Worm (Caenorhabditis elegans): Measurements from ENCODE around the gene itsn-1.
"Not testable (repeated sequence)": the region's sequence is repeated elsewhere in the genome, so short reads cannot be mapped to it uniquely, and the experiment has no call there.

Gene itsn-1

DNA sequence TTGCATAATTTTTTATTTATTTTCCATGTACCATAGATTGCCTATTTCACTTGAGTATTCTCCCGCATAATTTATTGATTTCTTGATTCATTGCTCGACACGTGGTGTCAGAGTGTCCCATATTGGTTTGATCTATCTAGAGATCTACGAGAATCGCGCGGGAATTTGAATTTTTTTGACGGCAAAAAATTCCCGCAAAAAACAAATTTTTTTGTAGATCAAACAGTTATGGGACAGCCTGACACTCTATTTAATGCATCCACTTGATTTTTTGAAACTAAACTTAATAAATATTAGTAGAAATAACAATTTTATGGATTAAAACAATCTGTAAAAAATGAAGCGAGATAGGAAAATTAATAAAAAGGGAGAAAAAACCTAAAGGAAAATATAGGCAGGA is 6.5 kb downstream of the itsn-1 start (continued):
- no peak for TF ChIP-seq snpc-4 (GFP tag; optimal IDR thresholded peaks at IDR 0.05)
- peak in 2 of 4 experiments; percentile 46 to 79 for TF ChIP-seq snpc-4 (tag; optimal IDR thresholded peaks at IDR 0.05)
- no peak for TF ChIP-seq snpc-1.1 (tag; optimal IDR thresholded peaks at IDR 0.05; ENCODE audit: insufficient read depth)
- TF ChIP-seq madf-10 (tag; optimal IDR thresholded peaks at IDR 0.05) = no peak
- no peak for TF ChIP-seq ztf-25 (GFP tag; IDR thresholded peaks at IDR 0.05)
- TF ChIP-seq F23B12.7 (tag; optimal IDR thresholded peaks at IDR 0.05; ENCODE audit: insufficient read depth) = no peak
- TF ChIP-seq madf-3 (GFP tag; IDR thresholded peaks at IDR 0.05) = 0 out of 2 replicates have a peak, but pooled peaks have one; percentile 50
- no peak for TF ChIP-seq snpc-1.3 (tag; optimal IDR thresholded peaks at IDR 0.05; ENCODE audit: insufficient read depth)
- TF ChIP-seq ceh-79 (tag; optimal IDR thresholded peaks at IDR 0.05) = no peak
- 0 out of 2 replicates have a peak, but pooled peaks have one; percentile 46 for TF ChIP-seq Y79H2A.3 (GFP tag; conservative IDR thresholded peaks at IDR 0.05)
- TF ChIP-seq Y67H2A.10 (GFP tag; conservative IDR thresholded peaks at IDR 0.05) = no peak
- no peak for TF ChIP-seq C06A6.2 (GFP tag; conservative IDR thresholded peaks at IDR 0.05)
- no peak for TF ChIP-seq attf-3 (GFP tag; conservative IDR thresholded peaks at IDR 0.05)
- no peak for TF ChIP-seq lag-1 (GFP tag; IDR thresholded peaks at IDR 0.05)

DNA sequence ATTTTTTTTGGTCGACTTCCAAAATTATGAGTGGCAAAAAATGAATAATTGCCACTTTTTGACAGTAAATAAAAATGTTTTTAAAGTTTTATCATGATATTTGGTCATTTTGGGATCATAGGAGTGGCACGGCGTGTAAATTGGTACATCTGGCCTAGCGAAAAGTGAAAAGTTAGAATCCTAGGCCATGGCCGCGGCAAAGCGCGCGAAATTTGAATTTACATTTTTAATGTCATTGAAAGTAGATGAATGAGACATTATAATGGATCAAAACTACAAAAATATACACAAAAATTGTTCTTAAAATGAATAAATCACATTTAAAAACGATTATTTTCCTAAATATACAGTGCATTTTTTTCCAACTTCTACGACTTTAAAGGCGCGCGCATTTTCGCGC is 7.0 kb downstream of the itsn-1 start:
- TF ChIP-seq mxl-1 (tag; optimal IDR thresholded peaks at IDR 0.05) (no peak), somi-1 (GFP tag; optimal IDR thresholded peaks at IDR 0.05) (no peak), D2030.7 (GFP tag; IDR thresholded peaks at IDR 0.05) (no peak), F37B4.10 (GFP tag; IDR thresholded peaks at IDR 0.05) (no peak), dpl-1 (GFP tag; optimal IDR thresholded peaks at IDR 0.05) (no peak), ceh-79 (tag; optimal IDR thresholded peaks at IDR 0.05) (no peak), cebp-1 (GFP tag; IDR thresholded peaks at IDR 0.05) (no peak), cebp-1 (tag; optimal IDR thresholded peaks at IDR 0.05) (no peak), lag-1 (GFP tag; IDR thresholded peaks at IDR 0.05) (no peak), attf-6 (GFP tag; IDR thresholded peaks at IDR 0.05) (no peak)

DNA sequence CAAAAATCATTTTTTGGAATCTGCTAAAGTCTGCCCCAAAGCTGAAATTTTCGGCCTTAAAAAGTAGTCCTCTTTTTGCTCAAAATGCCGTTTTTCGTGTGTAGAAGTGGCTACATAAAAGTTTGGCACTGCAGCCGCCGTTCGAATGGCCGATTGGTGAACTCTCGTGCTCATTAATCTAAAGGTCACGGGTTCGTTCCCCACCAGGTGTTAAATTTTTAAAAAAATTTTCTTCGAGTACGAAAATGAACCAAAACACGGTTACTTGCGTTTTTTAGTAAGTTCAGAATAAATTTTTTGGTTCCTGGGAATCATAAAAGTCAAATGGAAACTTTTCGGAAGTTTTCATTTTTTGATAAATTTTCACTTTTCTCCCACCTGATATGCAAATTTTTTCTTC is 7.7 kb downstream of the itsn-1 start:
- TF ChIP-seq hmg-1.2 (GFP tag; IDR thresholded peaks at IDR 0.05) = 0 out of 2 replicates have a peak, but pooled peaks have one; percentile 15
- peak; percentile 53 for TF ChIP-seq B0261.1 (tag; optimal IDR thresholded peaks at IDR 0.05)
- peak; percentile 82 for TF ChIP-seq tbp1 (GFP tag; optimal IDR thresholded peaks at IDR 0.05)
- TF ChIP-seq attf-6 (GFP tag; IDR thresholded peaks at IDR 0.05) = 0 out of 2 replicates have a peak, but pooled peaks have one; percentile 19
- TF ChIP-seq rpc-1 (optimal IDR thresholded peaks at IDR 0.05); snpc-4 (GFP tag; optimal IDR thresholded peaks at IDR 0.05): not testable (repeated sequence)
- peak; percentile 65 for TF ChIP-seq rpc-1 (tag; optimal IDR thresholded peaks at IDR 0.05)
- TF ChIP-seq ztf-25 (GFP tag; IDR thresholded peaks at IDR 0.05) = 0 out of 2 replicates have a peak, but pooled peaks have one; percentile 56
- TF ChIP-seq dox-1 (GFP tag; IDR thresholded peaks at IDR 0.05) = 0 out of 2 replicates have a peak, but pooled peaks have one; percentile 8
- TF ChIP-seq snpc-4 (tag; optimal IDR thresholded peaks at IDR 0.05) = peak in 1 of 4 experiments; percentile 82

DNA sequence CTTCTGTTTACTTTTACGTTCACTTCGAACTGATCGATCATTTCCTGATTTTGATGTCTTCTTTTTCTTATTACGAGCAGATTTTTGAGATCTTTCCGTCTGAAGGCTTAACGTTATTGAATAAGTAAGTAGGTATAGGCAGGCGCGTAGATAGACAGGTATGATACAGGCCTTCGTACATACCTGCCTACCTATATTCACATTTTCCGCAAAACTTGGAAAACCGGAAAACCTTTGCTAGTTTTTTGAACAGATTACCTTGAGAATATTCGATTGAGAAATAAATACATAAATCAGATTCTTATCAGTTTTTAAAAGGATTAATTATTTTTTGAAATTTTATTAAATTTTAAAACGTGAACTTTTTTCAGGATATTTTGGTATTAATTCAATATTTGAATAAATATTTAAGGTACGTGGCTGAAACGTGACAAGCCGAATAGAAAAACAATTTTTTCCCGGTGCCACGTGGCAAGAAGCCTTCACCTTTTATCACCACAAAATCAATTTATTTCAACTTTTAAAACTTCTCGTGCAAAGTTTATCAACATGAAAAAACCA is 11.6 kb downstream of the itsn-1 start, which contains the start of the genes Y116A8C.37 and Y116A8C.38:
Gene Y116A8C.37 (minus strand): TSS at position 101 of the 561 bp plus-strand sequence.
Gene Y116A8C.38 (plus strand): TSS at position 511 of the 561 bp plus-strand sequence.
- TF ChIP-seq ztf-22 (GFP tag; optimal IDR thresholded peaks at IDR 0.05) (no peak), mes-4 (tag; optimal IDR thresholded peaks at IDR 0.05) (no peak), ztf-25 (GFP tag; IDR thresholded peaks at IDR 0.05) (no peak), F23B12.7 (tag; optimal IDR thresholded peaks at IDR 0.05; ENCODE audit: insufficient read depth) (no peak), nhr-179 (tag; optimal IDR thresholded peaks at IDR 0.05) (no peak), ceh-58 (GFP tag; IDR thresholded peaks at IDR 0.05) (no peak), pbrm-1 (GFP tag; IDR thresholded peaks at IDR 0.05) (no peak), ztf-6 (GFP tag; IDR thresholded peaks at IDR 0.05) (no peak), snpc-4 (GFP tag; optimal IDR thresholded peaks at IDR 0.05) (no peak), snpc-4 (tag; optimal IDR thresholded peaks at IDR 0.05) (no peak), cebp-1 (GFP tag; IDR thresholded peaks at IDR 0.05) (no peak), cebp-1 (tag; optimal IDR thresholded peaks at IDR 0.05) (no peak), somi-1 (GFP tag; optimal IDR thresholded peaks at IDR 0.05) (no peak), dpl-1 (GFP tag; optimal IDR thresholded peaks at IDR 0.05) (no peak), nhr-90 (tag; optimal IDR thresholded peaks at IDR 0.05) (no peak), mcd-1 (GFP tag; IDR thresholded peaks at IDR 0.05) (no peak), hsf-1 (GFP tag; IDR thresholded peaks at IDR 0.05) (no peak), ceh-100 (GFP tag; IDR thresholded peaks at IDR 0.05) (no peak), snpc-1.1 (tag; optimal IDR thresholded peaks at IDR 0.05; ENCODE audit: insufficient read depth) (no peak), mel-28 (tag; optimal IDR thresholded peaks at IDR 0.05; ENCODE audit: borderline replicate concordance) (no peak), ZK185.1 (tag; optimal IDR thresholded peaks at IDR 0.05; ENCODE audit: poor library complexity, severe bottlenecking) (no peak), B0261.1 (tag; optimal IDR thresholded peaks at IDR 0.05) (no peak)
